Worm (Caenorhabditis elegans) whole organism, young adult: ENCODE results near the gene pro-1.
A peak's percentile ranks its signal among the peaks of the same experiment; 100 is the strongest.

Experiments
- B0035.1 ChIP-seq: sonication (generic microtip); optimal IDR thresholded peaks from 2 replicates; lab custom pipeline; 2016; ENCODE audit warnings: missing genetic modification characterization, mild to moderate bottlenecking, missing compliant biosample characterization, missing genotype, missing genetic modification reagents
- B0336.3 ChIP-seq: fragments of 200-800 bp; sonication (Bioruptor generic); IDR thresholded peaks from 2 replicates; pipeline ENCODE4 v1.3.6; 2022; ENCODE audit warnings: missing genetic modification characterization, missing compliant biosample characterization
- F10E7.11 ChIP-seq: sonication (generic microtip); optimal IDR thresholded peaks from 2 replicates; lab custom pipeline; 2017; ENCODE audit warnings: mild to moderate bottlenecking, missing genetic modification characterization, moderate library complexity, missing compliant biosample characterization
- F22D6.2 ChIP-seq: sonication (generic microtip); optimal IDR thresholded peaks from 2 replicates; lab custom pipeline; 2016; ENCODE audit warnings: mild to moderate bottlenecking, missing genetic modification characterization, missing compliant biosample characterization
- F33H1.4 ChIP-seq: fragments of 200-800 bp; sonication (Bioruptor generic); IDR thresholded peaks from 2 replicates; pipeline ENCODE4 v1.3.6; 2022; ENCODE audit warnings: missing genetic modification reagents, missing genetic modification characterization, missing compliant biosample characterization
- F39B2.1 ChIP-seq: fragments of 200-800 bp; sonication (Bioruptor generic); IDR thresholded peaks from 2 replicates; pipeline ENCODE4 v1.3.6; 2022; ENCODE audit warnings: missing genetic modification reagents, missing genetic modification characterization, missing compliant biosample characterization
- F49E8.2 ChIP-seq: sonication (generic microtip); optimal IDR thresholded peaks from 3 replicates; lab custom pipeline; 2017; ENCODE audit warnings: missing genetic modification characterization, mild to moderate bottlenecking, missing compliant biosample characterization, antibody characterized with exemption, moderate library complexity; ENCODE audit not compliant: insufficient read depth
- F57C9.4 ChIP-seq: sonication (generic microtip); optimal IDR thresholded peaks from 2 replicates; lab custom pipeline; 2017; ENCODE audit warnings: mild to moderate bottlenecking, missing genetic modification characterization, missing compliant biosample characterization
- K11D2.4 ChIP-seq: fragments of 200-800 bp; sonication (Bioruptor generic); IDR thresholded peaks from 2 replicates; pipeline ENCODE4 v1.3.6; 2022; ENCODE audit warnings: missing genetic modification reagents, missing genetic modification characterization, missing compliant biosample characterization
- Y53G8AR.9 ChIP-seq: fragments of 200-800 bp; sonication (Bioruptor generic); conservative IDR thresholded peaks from 2 replicates; pipeline ENCODE4 v1.3.6; 2022; ENCODE audit warnings: missing genetic modification reagents, missing genetic modification characterization, missing compliant biosample characterization
- ama-1 ChIP-seq, 3 experiments: fragments of 150-350 bp in 1 of 3; sonication (generic microtip) in 2 of 3; optimal IDR thresholded peaks; 2 replicates each; lab custom pipeline; 2014 to 2018; ENCODE audit warnings: missing biosample characterization in 2 of 3, missing genetic modification characterization in 2 of 3, missing genetic modification reagents in 2 of 3
- bed-1 ChIP-seq: fragments of 200-800 bp; sonication (Bioruptor generic); IDR thresholded peaks from 2 replicates; pipeline ENCODE4 v1.3.6; 2022; ENCODE audit warnings: missing genetic modification reagents, missing genetic modification characterization, missing compliant biosample characterization
- bed-2 ChIP-seq: fragments of 200-800 bp; sonication (Bioruptor generic); IDR thresholded peaks from 2 replicates; pipeline ENCODE4 v1.3.6; 2022; ENCODE audit warnings: missing genetic modification reagents, missing genetic modification characterization, missing compliant biosample characterization
- cebp-1 ChIP-seq, 2 experiments: fragments of 200-800 bp in 1 of 2; sonication (Bioruptor generic) in 1 of 2; sonication (generic microtip) in 1 of 2; IDR thresholded peaks in 1 of 2; optimal IDR thresholded peaks in 1 of 2; 2 replicates each; pipeline versions ENCODE4 v1.3.6 to Lab custom; 2017 to 2022; ENCODE audit warnings: missing compliant biosample characterization in 2 of 2, missing genetic modification characterization in 2 of 2, mild to moderate bottlenecking in 1 of 2, missing genetic modification reagents in 1 of 2, moderate library complexity in 1 of 2
- ceh-40 ChIP-seq: fragments of 200-800 bp; sonication (Bioruptor generic); IDR thresholded peaks from 2 replicates; pipeline ENCODE4 v1.3.6; 2022; ENCODE audit warnings: missing genetic modification characterization, missing compliant biosample characterization
- ceh-79 ChIP-seq: sonication (generic microtip); optimal IDR thresholded peaks from 2 replicates; lab custom pipeline; 2017; ENCODE audit warnings: mild to moderate bottlenecking, missing genetic modification characterization, missing compliant biosample characterization
- ceh-91 ChIP-seq: fragments of 200-800 bp; sonication (Bioruptor generic); IDR thresholded peaks from 2 replicates; pipeline ENCODE4 v1.3.6; 2022; ENCODE audit warnings: missing genetic modification reagents, missing genetic modification characterization, missing compliant biosample characterization
- dox-1 ChIP-seq: fragments of 200-800 bp; sonication (Bioruptor generic); IDR thresholded peaks from 2 replicates; pipeline ENCODE4 v1.3.6; 2022; ENCODE audit warnings: missing genetic modification reagents, missing genetic modification characterization, missing compliant biosample characterization
- dpff-1 ChIP-seq: sonication (generic microtip); optimal IDR thresholded peaks from 2 replicates; lab custom pipeline; 2017; ENCODE audit warnings: mild to moderate bottlenecking, missing genetic modification characterization, missing compliant biosample characterization
- egl-18 ChIP-seq: fragments of 200-800 bp; sonication (Bioruptor generic); IDR thresholded peaks from 2 replicates; pipeline ENCODE4 v1.3.6; 2022; ENCODE audit warnings: missing genetic modification reagents, missing genetic modification characterization, missing compliant biosample characterization
- ekl-4 ChIP-seq: fragments of 200-800 bp; sonication (Bioruptor generic); IDR thresholded peaks from 2 replicates; pipeline ENCODE4 v1.3.6; 2022; ENCODE audit warnings: missing genetic modification reagents, missing genetic modification characterization, missing compliant biosample characterization
- ets-4 ChIP-seq: fragments of 200-800 bp; sonication (Bioruptor generic); optimal IDR thresholded peaks from 2 replicates; lab custom pipeline; 2018; ENCODE audit warnings: mild to moderate bottlenecking, missing genetic modification characterization, missing compliant biosample characterization
- hlh-26 ChIP-seq: fragments of 200-800 bp; sonication (Bioruptor generic); conservative IDR thresholded peaks from 2 replicates; pipeline ENCODE4 v1.3.6; 2022; ENCODE audit warnings: missing genetic modification reagents, missing genetic modification characterization, missing compliant biosample characterization
- hrde-1 ChIP-seq: sonication (generic microtip); optimal IDR thresholded peaks from 2 replicates; lab custom pipeline; 2016; ENCODE audit warnings: missing genetic modification characterization, mild to moderate bottlenecking, missing compliant biosample characterization, moderate library complexity, missing genotype, missing genetic modification reagents, borderline replicate concordance
- lag-1 ChIP-seq: fragments of 200-800 bp; sonication (Bioruptor generic); IDR thresholded peaks from 2 replicates; pipeline ENCODE4 v1.3.6; 2022; ENCODE audit warnings: missing genetic modification reagents, missing genetic modification characterization, missing compliant biosample characterization
- let-607 ChIP-seq, 2 experiments: fragments of 200-800 bp in 1 of 2; sonication (Bioruptor generic) in 1 of 2; sonication (generic microtip) in 1 of 2; optimal IDR thresholded peaks; 2 replicates each; lab custom pipeline; 2016 to 2018; ENCODE audit warnings: mild to moderate bottlenecking in 2 of 2, missing compliant biosample characterization in 2 of 2, missing genetic modification characterization in 2 of 2, moderate library complexity in 2 of 2, missing genotype in 1 of 2
- lin-26 ChIP-seq: fragments of 200-800 bp; sonication (Bioruptor generic); IDR thresholded peaks from 2 replicates; pipeline ENCODE4 v1.3.6; 2022; ENCODE audit warnings: missing genetic modification reagents, missing genetic modification characterization, missing compliant biosample characterization
- lin-54 ChIP-seq: fragments of 200-800 bp; sonication (Bioruptor generic); optimal IDR thresholded peaks from 2 replicates; lab custom pipeline; 2018; ENCODE audit warnings: mild to moderate bottlenecking, missing genetic modification characterization, missing compliant biosample characterization
- lsl-1 ChIP-seq: fragments of 200-800 bp; sonication (Bioruptor generic); optimal IDR thresholded peaks from 2 replicates; lab custom pipeline; 2018; ENCODE audit warnings: mild to moderate bottlenecking, missing genetic modification characterization, moderate library complexity, missing compliant biosample characterization
- lsy-27 ChIP-seq: sonication (generic microtip); optimal IDR thresholded peaks from 2 replicates; lab custom pipeline; 2017; ENCODE audit warnings: missing genetic modification characterization, mild to moderate bottlenecking, missing compliant biosample characterization, antibody characterized with exemption, missing genotype, borderline replicate concordance; ENCODE audit not compliant: insufficient read depth
- madf-6 ChIP-seq: fragments of 200-800 bp; sonication (Bioruptor generic); IDR thresholded peaks from 2 replicates; pipeline ENCODE4 v1.3.6; 2022; ENCODE audit warnings: missing genetic modification reagents, missing genetic modification characterization, missing compliant biosample characterization
- mel-28 ChIP-seq: sonication (generic microtip); optimal IDR thresholded peaks from 2 replicates; lab custom pipeline; 2016; ENCODE audit warnings: borderline replicate concordance, mild to moderate bottlenecking, missing genetic modification characterization, missing compliant biosample characterization
- nhr-27 ChIP-seq: fragments of 200-800 bp; sonication (Bioruptor generic); optimal IDR thresholded peaks from 2 replicates; lab custom pipeline; 2018; ENCODE audit warnings: mild to moderate bottlenecking, missing genetic modification characterization, moderate library complexity, missing compliant biosample characterization
- nhr-80 ChIP-seq: sonication (generic microtip); optimal IDR thresholded peaks from 2 replicates; lab custom pipeline; 2016; ENCODE audit warnings: missing genetic modification characterization, missing compliant biosample characterization
- nhr-90 ChIP-seq: sonication (generic microtip); optimal IDR thresholded peaks from 2 replicates; lab custom pipeline; 2016; ENCODE audit warnings: missing genotype, mild to moderate bottlenecking, missing genetic modification characterization, missing compliant biosample characterization
- pbrm-1 ChIP-seq: fragments of 200-800 bp; sonication (Bioruptor generic); IDR thresholded peaks from 2 replicates; pipeline ENCODE4 v1.3.6; 2022; ENCODE audit warnings: missing genetic modification reagents, missing genetic modification characterization, missing compliant biosample characterization
- pha-4 ChIP-seq: fragments of 150-350 bp; sonication (generic microtip); optimal IDR thresholded peaks from 2 replicates; lab custom pipeline; 2014; ENCODE audit warnings: missing biosample characterization, missing genetic modification reagents, missing genetic modification characterization
- rcor-1 ChIP-seq: fragments of 200-800 bp; sonication (Bioruptor generic); IDR thresholded peaks from 2 replicates; pipeline ENCODE4 v1.3.6; 2022; ENCODE audit warnings: missing genetic modification reagents, missing genetic modification characterization, missing compliant biosample characterization
- repo-1 ChIP-seq: sonication (generic microtip); optimal IDR thresholded peaks from 2 replicates; lab custom pipeline; 2017; ENCODE audit warnings: mild to moderate bottlenecking, missing genetic modification characterization, missing compliant biosample characterization
- snpc-1.1 ChIP-seq: sonication (generic microtip); optimal IDR thresholded peaks from 2 replicates; lab custom pipeline; 2017; ENCODE audit warnings: missing genetic modification characterization, mild to moderate bottlenecking, missing compliant biosample characterization, antibody characterized with exemption, moderate library complexity, missing genotype, missing genetic modification reagents; ENCODE audit not compliant: insufficient read depth
- sptf-2 ChIP-seq: fragments of 200-800 bp; sonication (Bioruptor generic); optimal IDR thresholded peaks from 2 replicates; lab custom pipeline; 2018; ENCODE audit warnings: mild to moderate bottlenecking, missing genetic modification characterization, missing compliant biosample characterization
- tbp1 ChIP-seq: fragments of 200-800 bp; sonication (Bioruptor generic); optimal IDR thresholded peaks from 2 replicates; lab custom pipeline; 2018; ENCODE audit warnings: mild to moderate bottlenecking, missing genetic modification characterization, missing compliant biosample characterization
- tbx-9 ChIP-seq: sonication (generic microtip); optimal IDR thresholded peaks from 2 replicates; lab custom pipeline; 2016; ENCODE audit warnings: borderline replicate concordance, missing genetic modification characterization, inconsistent platforms, missing compliant biosample characterization
- unc-62 ChIP-seq: fragments of 150-350 bp; optimal IDR thresholded peaks from 2 replicates; lab custom pipeline; 2014; ENCODE audit warnings: missing biosample characterization, missing genetic modification reagents, missing genetic modification characterization

The pro-1 gene

ce11 chrII:10563368-10563767 is 21.6 kb upstream of the pro-1 start, which contains the start of gene cdc-48.1 (continued):
- TF ChIP-seq tbp1 (GFP tag; lab: Kevin White, UChicago), result peak; percentile 83
- TF ChIP-seq F39B2.1, result peak; percentile 94
- peak; percentile 99 for TF ChIP-seq ekl-4 (GFP tag; lab: Robert Waterston, UW)
- no peak for TF ChIP-seq tbx-9 (tag; lab: Kevin White, UChicago)
- TF ChIP-seq egl-18 (GFP tag; lab: Robert Waterston, UW), result peak; percentile 99
- TF ChIP-seq F33H1.4 (GFP tag; lab: Robert Waterston, UW), result peak; percentile 96
- TF ChIP-seq ceh-40 (GFP tag; lab: Robert Waterston, UW), result peak; percentile 94
- peak; percentile 98 for TF ChIP-seq let-607 (tag; optimal IDR thresholded peaks at IDR 0.05; lab: Kevin White, UChicago)
- peak; percentile 70 for TF ChIP-seq lsy-27 (tag; lab: Kevin White, UChicago)
- peak; percentile 98 for TF ChIP-seq repo-1 (tag; lab: Kevin White, UChicago)
- peak; percentile 82 for TF ChIP-seq mel-28
- peak; percentile 91 for TF ChIP-seq bed-1
- peak; percentile 99 for TF ChIP-seq madf-6
- TF ChIP-seq B0035.1 (tag; lab: Kevin White, UChicago), result peak; percentile 95
- no peak for TF ChIP-seq hlh-26 (GFP tag; lab: Robert Waterston, UW)
- peak; percentile 96 for TF ChIP-seq lsl-1 (GFP tag; lab: Kevin White, UChicago)
- TF ChIP-seq F10E7.11 (tag; lab: Kevin White, UChicago), result peak; percentile 87
- peak; percentile 100 for TF ChIP-seq lin-54 (GFP tag; lab: Kevin White, UChicago)
- TF ChIP-seq nhr-27 (tag; lab: Kevin White, UChicago), result peak; percentile 85
- TF ChIP-seq lag-1, result no peak; the same call in 1 of the 2 replicates
- peak; percentile 97 for TF ChIP-seq ets-4 (GFP tag; lab: Kevin White, UChicago)
- peak; percentile 88 for TF ChIP-seq ceh-79 (tag; lab: Kevin White, UChicago)
- TF ChIP-seq dox-1 (GFP tag; lab: Robert Waterston, UW), result peak; percentile 100
- TF ChIP-seq lin-26 (GFP tag; lab: Robert Waterston, UW), result peak; percentile 95
- TF ChIP-seq bed-2 (GFP tag; lab: Robert Waterston, UW), result peak; percentile 95
- peak; percentile 95 for TF ChIP-seq F22D6.2
- TF ChIP-seq snpc-1.1 (tag; lab: Kevin White, UChicago), result peak; percentile 87
- peak; percentile 98 for TF ChIP-seq nhr-80 (tag; lab: Kevin White, UChicago)
- peak; percentile 20 for TF ChIP-seq sptf-2 (GFP tag; lab: Kevin White, UChicago)
- TF ChIP-seq pha-4, result peak; percentile 98

- 0 out of 2 replicates have a peak, but pooled peaks have one; percentile 68 for TF ChIP-seq lin-26 (GFP tag; lab: Robert Waterston, UW)
- TF ChIP-seq F49E8.2 (tag; lab: Kevin White, UChicago), result peak; percentile 81
- TF ChIP-seq F57C9.4 (tag; lab: Kevin White, UChicago), result no peak
- peak; percentile 68; the same call in 1 of the 2 replicates for TF ChIP-seq ceh-40 (GFP tag; lab: Robert Waterston, UW)
- no peak for TF ChIP-seq pha-4
- TF ChIP-seq ama-1 (optimal IDR thresholded peaks at IDR 0.05; lab: Kevin White, UChicago), result peak; percentile 28
- peak in 1 of 2 experiments; percentile 48 for TF ChIP-seq ama-1 (GFP tag; optimal IDR thresholded peaks at IDR 0.05; lab: Kevin White, UChicago)
- TF ChIP-seq lin-54 (GFP tag; lab: Kevin White, UChicago), result peak; percentile 23
- TF ChIP-seq nhr-90 (tag; lab: Kevin White, UChicago), result peak; percentile 4
- peak; percentile 54 for TF ChIP-seq hrde-1 (tag; lab: Kevin White, UChicago)
- no peak for TF ChIP-seq K11D2.4
- TF ChIP-seq dox-1 (GFP tag; lab: Robert Waterston, UW), result no peak
- no peak for TF ChIP-seq cebp-1 (GFP tag; IDR thresholded peaks at IDR 0.05; lab: Robert Waterston, UW)
- TF ChIP-seq cebp-1 (tag; optimal IDR thresholded peaks at IDR 0.05; lab: Kevin White, UChicago), result peak; percentile 48
- peak; percentile 31; the same call in 1 of the 2 replicates for TF ChIP-seq B0336.3 (GFP tag; lab: Robert Waterston, UW)
- TF ChIP-seq tbx-9 (tag; lab: Kevin White, UChicago), result no peak
- TF ChIP-seq Y53G8AR.9 (GFP tag; lab: Robert Waterston, UW), result 0 out of 2 replicates have a peak, but pooled peaks have one; percentile 11
- no peak for TF ChIP-seq dpff-1 (tag; lab: Kevin White, UChicago)
- TF ChIP-seq unc-62, result no peak
- TF ChIP-seq rcor-1, result 0 out of 2 replicates have a peak, but pooled peaks have one; percentile 5
- TF ChIP-seq pbrm-1 (GFP tag; lab: Robert Waterston, UW), result 0 out of 2 replicates have a peak, but pooled peaks have one; percentile 57
- TF ChIP-seq ceh-91 (GFP tag; lab: Robert Waterston, UW), result no peak
- TF ChIP-seq B0035.1 (tag; lab: Kevin White, UChicago), result no peak
- TF ChIP-seq ekl-4 (GFP tag; lab: Robert Waterston, UW), result 0 out of 2 replicates have a peak, but pooled peaks have one; percentile 60
Observed at ce11 chrII:10559671-10560184, 17.9 kb upstream of the pro-1 start.
